Fruit fly (Drosophila melanogaster) Kc167 (cell line): Measurements from ENCODE around the gene Exd2.

Experiments used
- Myc ChIP-seq: fragments of >200 bp; optimal IDR thresholded peaks from 2 replicates; lab custom pipeline; 2017; ENCODE audit warnings: missing external identifiers
- h ChIP-seq: fragments of >200 bp; optimal IDR thresholded peaks from 3 replicates; lab custom pipeline; 2018; ENCODE audit warnings: missing external identifiers
- psq ChIP-seq: fragments of >200 bp; optimal IDR thresholded peaks from 2 replicates; lab custom pipeline; 2017; ENCODE audit warnings: missing external identifiers
- ttk ChIP-seq: sonication (Bioruptor generic); optimal IDR thresholded peaks from 2 replicates; lab custom pipeline; 2017; ENCODE audit warnings: missing external identifiers

DNA sequence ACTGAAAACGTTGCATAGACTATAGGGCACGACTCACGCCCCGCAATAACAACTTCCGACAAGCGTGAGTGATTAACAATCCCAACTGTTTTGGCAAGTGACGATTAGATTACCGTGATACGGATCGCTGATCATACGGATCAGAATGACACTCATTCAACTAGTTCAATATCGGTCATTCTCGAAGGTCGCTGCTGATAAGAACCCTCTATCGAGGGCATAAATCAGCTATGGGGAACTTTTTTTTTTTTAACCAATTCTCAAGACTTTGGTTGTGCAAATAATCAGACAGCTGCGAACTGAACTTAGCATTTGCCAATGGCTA is 23.3 kb upstream of the Exd2 start:
- TF ChIP-seq ttk (lab: Kevin White, UChicago), result no peak
- TF ChIP-seq psq (lab: Kevin White, UChicago), result no peak
- no peak for TF ChIP-seq h (lab: Kevin White, UChicago)
- TF ChIP-seq Myc (lab: Kevin White, UChicago), result no peak
